Fruit fly (Drosophila melanogaster) whole organism, embryonic: ENCODE data around the gene Vps2.
A peak's percentile ranks its signal among the peaks of the same experiment; 100 is the strongest.

ENCODE experiments used
- Adf1 ChIP-seq: fragments of 200-800 bp; sonication (Bioruptor generic); IDR thresholded peaks from 2 replicates; pipeline ENCODE4 v1.3.6; 2022; ENCODE audit warnings: missing biosample characterization, missing genetic modification characterization
- Bdp1 ChIP-seq: fragments of 200-800 bp; sonication (Bioruptor generic); optimal IDR thresholded peaks from 3 replicates; lab custom pipeline; 2016; ENCODE audit warnings: missing biosample characterization, missing genetic modification characterization
- CG10147 ChIP-seq: fragments of 200-800 bp; sonication (Bioruptor generic); optimal IDR thresholded peaks from 2 replicates; lab custom pipeline; 2019; ENCODE audit warnings: missing biosample characterization, mild to moderate bottlenecking, missing genetic modification characterization, moderate library complexity
- CG10654 ChIP-seq: fragments of 200-800 bp; sonication (Bioruptor generic); optimal IDR thresholded peaks from 2 replicates; lab custom pipeline; 2016; ENCODE audit warnings: missing biosample characterization, missing genetic modification characterization
- CG10959 ChIP-seq: fragments of 200-800 bp; sonication (Bioruptor generic); IDR thresholded peaks from 2 replicates; pipeline ENCODE4 v1.3.6; 2022; ENCODE audit warnings: missing biosample characterization, missing genetic modification characterization
- CG11695 ChIP-seq: fragments of 200-800 bp; sonication (Bioruptor generic); IDR thresholded peaks from 3 replicates; pipeline ENCODE4 v1.3.6; 2022; ENCODE audit warnings: missing biosample characterization, missing genetic modification characterization
- CG13424 ChIP-seq: fragments of 200-800 bp; sonication (Bioruptor generic); optimal IDR thresholded peaks from 2 replicates; lab custom pipeline; 2019; ENCODE audit warnings: missing biosample characterization, mild to moderate bottlenecking, missing genetic modification characterization, moderate library complexity
- CG13624 ChIP-seq: fragments of 200-800 bp; sonication (Bioruptor generic); optimal IDR thresholded peaks from 2 replicates; lab custom pipeline; 2016; ENCODE audit warnings: missing biosample characterization, missing genetic modification characterization
- CG15479 ChIP-seq: fragments of 200-800 bp; sonication (Bioruptor generic); optimal IDR thresholded peaks from 3 replicates; lab custom pipeline; 2019; ENCODE audit warnings: missing biosample characterization, mild to moderate bottlenecking, missing genetic modification characterization, moderate library complexity
- CG2678 ChIP-seq: fragments of 200-800 bp; sonication (Bioruptor generic); optimal IDR thresholded peaks from 3 replicates; lab custom pipeline; 2019; ENCODE audit warnings: missing biosample characterization, mild to moderate bottlenecking, missing genetic modification characterization, moderate library complexity
- CG30431 ChIP-seq: fragments of 200-800 bp; sonication (Bioruptor generic); optimal IDR thresholded peaks from 2 replicates; lab custom pipeline; 2017; ENCODE audit warnings: missing biosample characterization, missing genetic modification characterization
- CG5245 ChIP-seq: fragments of 200-800 bp; sonication (Bioruptor generic); optimal IDR thresholded peaks from 3 replicates; lab custom pipeline; 2016; ENCODE audit warnings: missing biosample characterization, missing genetic modification characterization
- CG6254 ChIP-seq: fragments of 200-800 bp; sonication (Bioruptor generic); optimal IDR thresholded peaks from 3 replicates; lab custom pipeline; 2017; ENCODE audit warnings: mild to moderate bottlenecking, missing biosample characterization, missing genetic modification reagents, missing genetic modification characterization
- CG7271 ChIP-seq: fragments of 200-800 bp; sonication (Bioruptor generic); optimal IDR thresholded peaks from 2 replicates; lab custom pipeline; 2018; ENCODE audit warnings: missing biosample characterization, mild to moderate bottlenecking, missing genetic modification characterization, moderate library complexity
- CG7357 ChIP-seq: fragments of 200-800 bp; sonication (Bioruptor generic); IDR thresholded peaks from 3 replicates; pipeline ENCODE4 v1.3.6; 2022; ENCODE audit warnings: missing biosample characterization, missing genetic modification characterization
- CG7963 ChIP-seq: fragments of 200-800 bp; sonication (Bioruptor generic); IDR thresholded peaks from 3 replicates; pipeline ENCODE4 v1.3.6; 2022; ENCODE audit warnings: missing biosample characterization, missing genetic modification characterization; ENCODE audit not compliant: partially characterized antibody
- CG8388 ChIP-seq: fragments of 200-800 bp; sonication (Bioruptor generic); optimal IDR thresholded peaks from 2 replicates; lab custom pipeline; 2019; ENCODE audit warnings: missing biosample characterization, mild to moderate bottlenecking, missing genetic modification characterization, moderate library complexity
- CG9876 ChIP-seq: fragments of 200-800 bp; sonication (Bioruptor generic); optimal IDR thresholded peaks from 2 replicates; lab custom pipeline; 2016; ENCODE audit warnings: missing biosample characterization, missing genetic modification characterization
- D ChIP-seq, 2 experiments: fragments of 200-800 bp in 1 of 2; fragments of >200 bp in 1 of 2; sonication (Bioruptor generic) in 1 of 2; optimal IDR thresholded peaks; 2 replicates in 1 of 2; 3 replicates in 1 of 2; lab custom pipeline; 2017; ENCODE audit warnings: mild to moderate bottlenecking in 1 of 2, missing biosample characterization in 1 of 2, missing genetic modification characterization in 1 of 2, missing genetic modification reagents in 1 of 2
- Dbx ChIP-seq: fragments of 200-800 bp; sonication (Bioruptor generic); IDR thresholded peaks from 3 replicates; pipeline ENCODE4 v1.3.6; 2022; ENCODE audit warnings: missing biosample characterization, missing genetic modification characterization
- Dip2 ChIP-seq: fragments of 200-800 bp; sonication (Bioruptor generic); IDR thresholded peaks from 2 replicates; pipeline ENCODE4 v1.3.6; 2022; ENCODE audit warnings: missing biosample characterization, missing genetic modification characterization
- Eip74EF ChIP-seq, 2 experiments: fragments of 200-800 bp in 1 of 2; fragments of >200 bp in 1 of 2; sonication (Bioruptor generic) in 1 of 2; optimal IDR thresholded peaks; 2 replicates each; lab custom pipeline; 2017 to 2019; ENCODE audit warnings: missing biosample characterization in 2 of 2, missing genetic modification characterization in 2 of 2, mild to moderate bottlenecking in 1 of 2, moderate library complexity in 1 of 2
- Fer1 ChIP-seq: fragments of 200-800 bp; sonication (Bioruptor generic); optimal IDR thresholded peaks from 2 replicates; lab custom pipeline; 2017; ENCODE audit warnings: missing biosample characterization, mild to moderate bottlenecking, missing genetic modification characterization
- Fer3 ChIP-seq: fragments of 200-800 bp; sonication (Bioruptor generic); optimal IDR thresholded peaks from 2 replicates; lab custom pipeline; 2018; ENCODE audit warnings: missing biosample characterization, mild to moderate bottlenecking, missing genetic modification characterization, moderate library complexity
- Kr ChIP-seq: fragments of 200-800 bp; sonication (Bioruptor generic); optimal IDR thresholded peaks from 2 replicates; lab custom pipeline; 2017; ENCODE audit warnings: missing biosample characterization, mild to moderate bottlenecking, missing genetic modification characterization
- Myb ChIP-seq: fragments of 200-800 bp; sonication (Bioruptor generic); optimal IDR thresholded peaks from 2 replicates; lab custom pipeline; 2016; ENCODE audit warnings: missing biosample characterization, missing genetic modification characterization
- Neu2 ChIP-seq: fragments of 200-800 bp; sonication (Bioruptor generic); optimal IDR thresholded peaks from 3 replicates; lab custom pipeline; 2016; ENCODE audit warnings: missing biosample characterization, missing genetic modification characterization, borderline replicate concordance
- Oli ChIP-seq: fragments of 200-800 bp; sonication (Bioruptor generic); optimal IDR thresholded peaks from 2 replicates; lab custom pipeline; 2018; ENCODE audit warnings: missing biosample characterization, mild to moderate bottlenecking, missing genetic modification characterization, moderate library complexity
- Stat92E ChIP-seq, 3 experiments: fragments of >200 bp in 2 of 3; fragments of 200-800 bp in 1 of 3; sonication (Bioruptor generic) in 1 of 3; optimal IDR thresholded peaks; 2 replicates each; lab custom pipeline; 2017 to 2019; ENCODE audit warnings: missing biosample characterization in 3 of 3, missing genetic modification characterization in 3 of 3, mild to moderate bottlenecking in 1 of 3, moderate library complexity in 1 of 3
- Xrp1 ChIP-seq: fragments of 200-800 bp; sonication (Bioruptor generic); IDR thresholded peaks from 2 replicates; pipeline ENCODE4 v1.3.6; 2022; ENCODE audit warnings: missing biosample characterization, missing genetic modification characterization
- ac ChIP-seq: fragments of 200-800 bp; sonication (Bioruptor generic); optimal IDR thresholded peaks from 3 replicates; lab custom pipeline; 2017; ENCODE audit warnings: missing biosample characterization, mild to moderate bottlenecking, missing genetic modification characterization
- chn ChIP-seq: fragments of 200-800 bp; sonication (Bioruptor generic); optimal IDR thresholded peaks from 2 replicates; lab custom pipeline; 2016; ENCODE audit warnings: missing biosample characterization, missing genetic modification characterization
- crol ChIP-seq: fragments of 200-800 bp; sonication (Bioruptor generic); IDR thresholded peaks from 2 replicates; pipeline ENCODE4 v1.3.6; 2022; ENCODE audit warnings: missing biosample characterization, missing genetic modification characterization
- dm ChIP-seq: fragments of 200-800 bp; sonication (Bioruptor generic); optimal IDR thresholded peaks from 3 replicates; lab custom pipeline; 2016; ENCODE audit warnings: missing biosample characterization, missing genetic modification characterization
- dmrt99B ChIP-seq: fragments of 200-800 bp; sonication (Bioruptor generic); optimal IDR thresholded peaks from 2 replicates; lab custom pipeline; 2018; ENCODE audit warnings: missing biosample characterization, mild to moderate bottlenecking, missing genetic modification characterization, moderate library complexity
- dysf ChIP-seq: fragments of 200-800 bp; sonication (Bioruptor generic); IDR thresholded peaks from 3 replicates; pipeline ENCODE4 v1.3.6; 2022; ENCODE audit warnings: missing biosample characterization, missing genetic modification characterization
- klu ChIP-seq: fragments of 200-800 bp; sonication (Bioruptor generic); IDR thresholded peaks from 2 replicates; pipeline ENCODE4 v1.3.6; 2022; ENCODE audit warnings: missing biosample characterization, missing genetic modification characterization
- kni ChIP-seq: fragments of 200-800 bp; sonication (Bioruptor generic); optimal IDR thresholded peaks from 3 replicates; lab custom pipeline; 2017; ENCODE audit warnings: mild to moderate bottlenecking, missing biosample characterization, missing genetic modification reagents, missing genetic modification characterization
- knrl ChIP-seq: fragments of 200-800 bp; sonication (Bioruptor generic); IDR thresholded peaks from 3 replicates; pipeline ENCODE4 v1.3.6; 2022; ENCODE audit warnings: missing biosample characterization, missing genetic modification characterization; ENCODE audit not compliant: partially characterized antibody
- lmd ChIP-seq: fragments of 200-800 bp; sonication (Bioruptor generic); IDR thresholded peaks from 2 replicates; pipeline ENCODE4 v1.3.6; 2022; ENCODE audit warnings: missing biosample characterization, missing genetic modification characterization
- nerfin-1 ChIP-seq: fragments of 200-800 bp; sonication (Bioruptor generic); optimal IDR thresholded peaks from 3 replicates; lab custom pipeline; 2019; ENCODE audit warnings: missing biosample characterization, mild to moderate bottlenecking, missing genetic modification characterization, moderate library complexity
- oc ChIP-seq: fragments of 200-800 bp; sonication (Bioruptor generic); optimal IDR thresholded peaks from 2 replicates; lab custom pipeline; 2018; ENCODE audit warnings: missing biosample characterization, mild to moderate bottlenecking, missing genetic modification characterization, moderate library complexity
- onecut ChIP-seq: fragments of 200-800 bp; sonication (Bioruptor generic); IDR thresholded peaks from 2 replicates; pipeline ENCODE4 v1.3.6; 2022; ENCODE audit warnings: missing biosample characterization, missing genetic modification characterization
- peb ChIP-seq: fragments of 200-800 bp; sonication (Bioruptor generic); IDR thresholded peaks from 2 replicates; pipeline ENCODE4 v1.3.6; 2022; ENCODE audit warnings: missing biosample characterization, missing genetic modification characterization
- sens ChIP-seq: fragments of 200-800 bp; sonication (Bioruptor generic); peaks from one replicate; lab custom pipeline; 2016; ENCODE audit warnings: missing biosample characterization, missing genetic modification characterization
- tin ChIP-seq: fragments of 200-800 bp; sonication (Bioruptor generic); optimal IDR thresholded peaks from 3 replicates; lab custom pipeline; 2016; ENCODE audit warnings: missing biosample characterization, missing genetic modification characterization
- tll ChIP-seq, 2 experiments: fragments of 200-800 bp in 1 of 2; fragments of >200 bp in 1 of 2; sonication (Bioruptor generic) in 1 of 2; optimal IDR thresholded peaks; 2 replicates each; lab custom pipeline; 2017 to 2019; ENCODE audit warnings: missing biosample characterization in 2 of 2, missing genetic modification characterization in 2 of 2, mild to moderate bottlenecking in 1 of 2, moderate library complexity in 1 of 2
- twi ChIP-seq: fragments of 200-800 bp; optimal IDR thresholded peaks from 2 replicates; lab custom pipeline; 2019; ENCODE audit warnings: missing biosample characterization, mild to moderate bottlenecking, missing genetic modification characterization, moderate library complexity
- zen ChIP-seq: fragments of 200-800 bp; sonication (Bioruptor generic); optimal IDR thresholded peaks from 3 replicates; lab custom pipeline; 2018; ENCODE audit warnings: missing biosample characterization, mild to moderate bottlenecking, missing genetic modification characterization, moderate library complexity

The Vps2 gene

DNA sequence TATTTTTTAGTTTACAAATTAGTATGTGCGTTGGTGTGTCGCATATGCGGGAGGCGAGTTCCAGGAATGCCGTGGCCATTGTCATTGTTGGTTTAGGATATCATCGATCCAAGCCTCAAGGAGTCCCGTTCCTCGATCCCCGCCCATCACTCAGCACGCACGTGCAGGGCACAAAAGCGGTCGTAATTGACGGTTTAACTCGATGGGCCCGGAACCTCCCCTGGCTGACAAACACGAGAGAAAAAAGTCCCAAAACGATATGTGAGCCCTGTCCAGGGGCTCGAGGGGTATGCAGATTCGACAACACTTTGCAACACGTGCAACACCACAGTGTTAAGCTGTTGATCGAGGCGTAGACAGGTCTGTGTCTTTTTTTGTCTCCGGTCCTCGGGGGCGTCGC, 24.7 kb upstream of the Vps2 start:
- TF ChIP-seq crol (GFP tag; lab: Robert Waterston, UW), result peak; percentile 72
- TF ChIP-seq lmd (GFP tag; lab: Robert Waterston, UW), result 0 out of 2 replicates have a peak, but pooled peaks have one; percentile 7
- TF ChIP-seq tin, result no peak
- peak; percentile 29 for TF ChIP-seq dm
- TF ChIP-seq tll (GFP tag; optimal IDR thresholded peaks at IDR 0.05; lab: Kevin White, UChicago), result peak in 1 of 2 experiments; percentile 4
- no peak for TF ChIP-seq CG9876
- no peak for TF ChIP-seq CG2678
- no peak for TF ChIP-seq Xrp1 (GFP tag; lab: Robert Waterston, UW)
- peak; percentile 71 for TF ChIP-seq kni (GFP tag; lab: Kevin White, UChicago)
- peak; percentile 46 for TF ChIP-seq Kr (GFP tag; lab: Kevin White, UChicago)
- TF ChIP-seq D (optimal IDR thresholded peaks at IDR 0.05; lab: Kevin White, UChicago), result peak; percentile 31
- no peak for TF ChIP-seq D (GFP tag; optimal IDR thresholded peaks at IDR 0.05; lab: Kevin White, UChicago)
- peak; percentile 18 for TF ChIP-seq chn (GFP tag; lab: Kevin White, UChicago)
- peak in 1 of 3 experiments; percentile 56 for TF ChIP-seq Stat92E (GFP tag; optimal IDR thresholded peaks at IDR 0.05; lab: Kevin White, UChicago)
- TF ChIP-seq CG10147 (GFP tag; lab: Kevin White, UChicago), result no peak
- peak; percentile 84 for TF ChIP-seq twi
- TF ChIP-seq sens (GFP tag; lab: Kevin White, UChicago), result peak; percentile 18
- TF ChIP-seq zen (tag; lab: Kevin White, UChicago), result peak; percentile 25
- TF ChIP-seq dysf (GFP tag; lab: Robert Waterston, UW), result no peak
- TF ChIP-seq CG10959 (GFP tag; lab: Robert Waterston, UW), result 0 out of 2 replicates have a peak, but pooled peaks have one; percentile 8
- peak; percentile 35 for TF ChIP-seq CG15479 (GFP tag; lab: Kevin White, UChicago)
- TF ChIP-seq, all 482 proteins: peak for 14

DNA sequence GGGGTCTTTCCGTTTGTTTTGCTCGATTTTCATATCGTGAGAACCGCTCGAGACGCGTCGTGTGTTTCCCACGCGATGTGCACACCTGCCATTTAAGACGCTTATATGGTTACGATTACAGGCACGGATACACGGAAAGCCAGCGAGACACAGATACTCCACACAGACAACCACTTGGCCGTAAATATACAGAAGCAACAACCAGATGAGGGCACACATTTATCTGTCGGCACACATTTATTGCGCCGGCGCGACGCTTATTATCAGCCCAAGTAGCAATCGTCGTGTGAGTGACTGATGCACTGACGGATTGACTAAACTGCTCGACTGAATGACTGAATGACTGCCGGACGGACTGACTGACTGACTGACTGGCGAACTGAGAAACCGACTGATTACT, 22.1 kb upstream of the Vps2 start:
- no peak for TF ChIP-seq knrl (GFP tag; lab: Robert Waterston, UW)
- no peak for TF ChIP-seq Fer1
- peak; percentile 68 for TF ChIP-seq oc (tag; lab: Kevin White, UChicago)
- TF ChIP-seq CG11695 (GFP tag; lab: Robert Waterston, UW), result no peak
- TF ChIP-seq dmrt99B (tag; lab: Kevin White, UChicago), result no peak
- no peak for TF ChIP-seq Neu2 (GFP tag; lab: Kevin White, UChicago)
- no peak for TF ChIP-seq CG30431 (GFP tag; lab: Kevin White, UChicago)
- no peak for TF ChIP-seq CG6254 (GFP tag; lab: Kevin White, UChicago)
- TF ChIP-seq klu (GFP tag; lab: Robert Waterston, UW), result no peak
- peak; percentile 54 for TF ChIP-seq Kr (GFP tag; lab: Kevin White, UChicago)
- no peak for TF ChIP-seq CG13624 (GFP tag; lab: Kevin White, UChicago)
- TF ChIP-seq Eip74EF (GFP tag; optimal IDR thresholded peaks at IDR 0.05; lab: Kevin White, UChicago), result no peak
- no peak for TF ChIP-seq CG13424 (tag; lab: Kevin White, UChicago)
- TF ChIP-seq Bdp1, result no peak
- TF ChIP-seq dysf (GFP tag; lab: Robert Waterston, UW), result no peak
- no peak for TF ChIP-seq Fer3 (tag; lab: Kevin White, UChicago)
- TF ChIP-seq CG7357 (GFP tag; lab: Robert Waterston, UW), result no peak
- no peak for TF ChIP-seq onecut (GFP tag; lab: Robert Waterston, UW)
- no peak for TF ChIP-seq CG5245 (GFP tag; lab: Kevin White, UChicago)
- TF ChIP-seq Myb (GFP tag; lab: Kevin White, UChicago), result no peak
- no peak for TF ChIP-seq CG8388 (GFP tag; lab: Kevin White, UChicago)
- TF ChIP-seq Oli (tag; lab: Kevin White, UChicago), result no peak
- no peak for TF ChIP-seq Dbx (GFP tag; lab: Robert Waterston, UW)
- TF ChIP-seq CG10654 (GFP tag; lab: Kevin White, UChicago), result no peak
- no peak for TF ChIP-seq Dip2 (GFP tag; lab: Robert Waterston, UW)
- TF ChIP-seq CG7963 (GFP tag; lab: Robert Waterston, UW), result no peak
- no peak for TF ChIP-seq CG7271
- TF ChIP-seq nerfin-1, result no peak
- no peak for TF ChIP-seq Adf1 (GFP tag; lab: Robert Waterston, UW)
- TF ChIP-seq peb (GFP tag; lab: Robert Waterston, UW), result no peak
- peak; percentile 90 for TF ChIP-seq ac (GFP tag; lab: Kevin White, UChicago)
